Fruit fly (Drosophila melanogaster) whole organism, wandering third instar larva: ENCODE results near the gene CG11168.

Experiments
- Abd-B ChIP-seq: fragments of >200 bp; optimal IDR thresholded peaks from 2 replicates; lab custom pipeline; 2017; ENCODE audit warnings: missing biosample characterization, missing genetic modification characterization
- CG32264 ChIP-seq: fragments of 200-800 bp; sonication (Bioruptor generic); optimal IDR thresholded peaks from 2 replicates; lab custom pipeline; 2016; ENCODE audit warnings: missing biosample characterization, missing genetic modification characterization
- CG9705 ChIP-seq: fragments of 200-800 bp; sonication (Bioruptor generic); optimal IDR thresholded peaks from 2 replicates; lab custom pipeline; 2018; ENCODE audit warnings: missing biosample characterization, mild to moderate bottlenecking, missing genetic modification characterization
- CrebA ChIP-seq: fragments of 200-800 bp; sonication (Bioruptor generic); optimal IDR thresholded peaks from 2 replicates; lab custom pipeline; 2016; ENCODE audit warnings: missing biosample characterization, mild to moderate bottlenecking, missing genetic modification characterization, borderline replicate concordance
- Dif ChIP-seq: fragments of 200-275, 200-300 bp; sonication (Bioruptor generic); optimal IDR thresholded peaks from 2 replicates; lab custom pipeline; 2018; ENCODE audit warnings: missing biosample characterization, missing genetic modification characterization; ENCODE audit not compliant: partially characterized antibody
- GATAd ChIP-seq: sonication (Bioruptor generic); optimal IDR thresholded peaks from 2 replicates; lab custom pipeline; 2016; ENCODE audit warnings: missing biosample characterization, missing genetic modification characterization
- HLH106 ChIP-seq: fragments of 200-800 bp; optimal IDR thresholded peaks from 3 replicates; lab custom pipeline; 2019; ENCODE audit warnings: missing biosample characterization, mild to moderate bottlenecking, missing genetic modification characterization, moderate library complexity
- Hnf4 ChIP-seq: fragments of 200-800 bp; sonication (Bioruptor generic); optimal IDR thresholded peaks from 2 replicates; lab custom pipeline; 2016; ENCODE audit warnings: missing biosample characterization, mild to moderate bottlenecking, missing genetic modification characterization
- Hr78 ChIP-seq: fragments of >200 bp; optimal IDR thresholded peaks from 2 replicates; lab custom pipeline; 2017; ENCODE audit warnings: missing biosample characterization, missing genetic modification characterization
- Hr83 ChIP-seq: fragments of 200-300 bp; sonication (Bioruptor generic); optimal IDR thresholded peaks from 2 replicates; lab custom pipeline; 2016; ENCODE audit warnings: missing biosample characterization, mild to moderate bottlenecking, missing genetic modification characterization, moderate library complexity; ENCODE audit not compliant: poor library complexity, severe bottlenecking
- Jra ChIP-seq: sonication (Bioruptor generic); optimal IDR thresholded peaks from 2 replicates; lab custom pipeline; 2016; ENCODE audit warnings: missing biosample characterization, missing genetic modification characterization
- Mio ChIP-seq: sonication (Bioruptor generic); optimal IDR thresholded peaks from 2 replicates; lab custom pipeline; 2016; ENCODE audit warnings: missing biosample characterization, missing genetic modification characterization
- N ChIP-seq: fragments of >200 bp; optimal IDR thresholded peaks from 2 replicates; lab custom pipeline; 2018; ENCODE audit warnings: missing biosample characterization, missing external identifiers, missing genetic modification characterization
- OdsH ChIP-seq: fragments of 200-800 bp; sonication (Bioruptor generic); optimal IDR thresholded peaks from 2 replicates; lab custom pipeline; 2016; ENCODE audit warnings: missing biosample characterization, mild to moderate bottlenecking, missing genetic modification characterization
- Rel ChIP-seq, 2 experiments: fragments of 200-800 bp; sonication (Bioruptor generic) in 1 of 2; optimal IDR thresholded peaks; 2 replicates in 1 of 2; 3 replicates in 1 of 2; lab custom pipeline; 2016 to 2019; ENCODE audit warnings: mild to moderate bottlenecking in 2 of 2, missing biosample characterization in 2 of 2, missing genetic modification characterization in 2 of 2, moderate library complexity in 1 of 2
- Sp1 ChIP-seq: fragments of 200-800 bp; sonication (Bioruptor generic); optimal IDR thresholded peaks from 3 replicates; lab custom pipeline; 2019; ENCODE audit warnings: missing biosample characterization, mild to moderate bottlenecking, missing genetic modification characterization, moderate library complexity
- Vsx2 ChIP-seq: fragments of 200-300, 225-300 bp; sonication (Bioruptor generic); optimal IDR thresholded peaks from 2 replicates; lab custom pipeline; 2018; ENCODE audit warnings: missing biosample characterization, missing genetic modification characterization; ENCODE audit not compliant: partially characterized antibody
- br ChIP-seq: fragments of 200-800 bp; sonication (Bioruptor generic); optimal IDR thresholded peaks from 2 replicates; lab custom pipeline; 2016; ENCODE audit warnings: missing biosample characterization, missing genetic modification characterization
- brk ChIP-seq: fragments of 200-800 bp; sonication (Bioruptor generic); optimal IDR thresholded peaks from 2 replicates; lab custom pipeline; 2016; ENCODE audit warnings: missing biosample characterization, mild to moderate bottlenecking, missing genetic modification characterization
- dl ChIP-seq, 2 experiments: fragments of 175-275, 200-275 bp in 1 of 2; fragments of 200-275 bp in 1 of 2; sonication (Bioruptor generic); optimal IDR thresholded peaks; lab custom pipeline; 2018; ENCODE audit warnings: mild to moderate bottlenecking in 2 of 2, missing biosample characterization in 2 of 2, missing genetic modification characterization in 2 of 2, moderate library complexity in 2 of 2; ENCODE audit not compliant: partially characterized antibody in 2 of 2, insufficient read depth in 1 of 2
- dsf ChIP-seq: sonication (Bioruptor generic); optimal IDR thresholded peaks from 2 replicates; lab custom pipeline; 2016; ENCODE audit warnings: missing biosample characterization, missing genetic modification characterization, borderline replicate concordance
- ey ChIP-seq: fragments of 200-800 bp; sonication (Bioruptor generic); optimal IDR thresholded peaks from 2 replicates; lab custom pipeline; 2016; ENCODE audit warnings: missing biosample characterization, missing genetic modification characterization
- foxo ChIP-seq, 2 experiments: fragments of 200-800 bp; sonication (Bioruptor generic); optimal IDR thresholded peaks; 2 replicates in 1 of 2; 3 replicates in 1 of 2; lab custom pipeline; 2016 to 2017; ENCODE audit warnings: missing biosample characterization in 2 of 2, missing genetic modification characterization in 2 of 2
- fru ChIP-seq: fragments of 200-800 bp; sonication (Bioruptor generic); optimal IDR thresholded peaks from 3 replicates; lab custom pipeline; 2016; ENCODE audit warnings: missing biosample characterization, mild to moderate bottlenecking, missing genetic modification characterization
- h ChIP-seq: fragments of 200-800 bp; sonication (Bioruptor generic); optimal IDR thresholded peaks from 3 replicates; lab custom pipeline; 2016; ENCODE audit warnings: missing biosample characterization, mild to moderate bottlenecking, missing genetic modification characterization
- lola ChIP-seq: fragments of >200 bp; optimal IDR thresholded peaks from 2 replicates; lab custom pipeline; 2017; ENCODE audit warnings: missing biosample characterization, missing genetic modification characterization
- pan ChIP-seq: fragments of >200 bp; optimal IDR thresholded peaks from 2 replicates; lab custom pipeline; 2017
- psq ChIP-seq: fragments of 200-800 bp; sonication (Bioruptor generic); optimal IDR thresholded peaks from 3 replicates; lab custom pipeline; 2017; ENCODE audit warnings: missing biosample characterization, mild to moderate bottlenecking, missing genetic modification characterization, moderate library complexity
- rgr ChIP-seq: fragments of 200-800 bp; sonication (Bioruptor generic); optimal IDR thresholded peaks from 3 replicates; lab custom pipeline; 2016; ENCODE audit warnings: missing biosample characterization, mild to moderate bottlenecking, missing genetic modification characterization
- sage ChIP-seq: fragments of 200-800 bp; sonication (Bioruptor generic); optimal IDR thresholded peaks from 2 replicates; lab custom pipeline; 2016; ENCODE audit warnings: missing biosample characterization, mild to moderate bottlenecking, missing genetic modification characterization
- sv ChIP-seq: fragments of 200-800 bp; sonication (Bioruptor generic); optimal IDR thresholded peaks from 3 replicates; lab custom pipeline; 2016; ENCODE audit warnings: missing biosample characterization, missing genetic modification characterization
- tai ChIP-seq: sonication (Bioruptor generic); optimal IDR thresholded peaks from 2 replicates; lab custom pipeline; 2016; ENCODE audit warnings: missing biosample characterization, missing genetic modification characterization
- usp ChIP-seq: fragments of >200 bp; optimal IDR thresholded peaks from 2 replicates; lab custom pipeline; 2017; ENCODE audit warnings: missing biosample characterization, missing genetic modification characterization
- woc ChIP-seq: sonication (Bioruptor generic); optimal IDR thresholded peaks from 2 replicates; lab custom pipeline; 2016; ENCODE audit warnings: missing biosample characterization, mild to moderate bottlenecking, missing genetic modification characterization

CG11168 gene

dm6 chr3R:24894419-24895206 lies 23.3 kb upstream of the CG11168 start, which contains the start of the genes CG31121 and CG11069:
TSS of gene CG31121 (minus strand) at chr3R:24894605.
TSS of gene CG11069 (plus strand) at chr3R:24894742.
- no peak for TF ChIP-seq brk (GFP tag; lab: Kevin White, UChicago)
- TF ChIP-seq psq (GFP tag; lab: Kevin White, UChicago) = no peak
- no peak for TF ChIP-seq CG32264 (GFP tag; lab: Kevin White, UChicago)
- no peak for TF ChIP-seq OdsH (GFP tag; lab: Kevin White, UChicago)
- no peak for TF ChIP-seq Abd-B
- peak in 1 of 2 experiments; percentile 49 for TF ChIP-seq dl (GFP tag; optimal IDR thresholded peaks at IDR 0.05; lab: Kevin White, UChicago; ENCODE audit: insufficient read depth in 1 of 2, partially characterized antibody in 2 of 2)
- peak; percentile 13 for TF ChIP-seq Vsx2 (GFP tag; lab: Kevin White, UChicago)
- no peak for TF ChIP-seq Sp1 (GFP tag; lab: Kevin White, UChicago)
- no peak for TF ChIP-seq sv (GFP tag; lab: Kevin White, UChicago)
- no peak for TF ChIP-seq Hr78 (GFP tag; lab: Kevin White, UChicago)
- TF ChIP-seq fru (GFP tag; lab: Kevin White, UChicago) = no peak
- TF ChIP-seq CG9705 = no peak
- no peak for TF ChIP-seq Hr83
- no peak for TF ChIP-seq ey
- TF ChIP-seq Dif (GFP tag; lab: Kevin White, UChicago) = peak; percentile 74
- no peak for TF ChIP-seq sage (GFP tag; lab: Kevin White, UChicago)
- TF ChIP-seq br (GFP tag; lab: Kevin White, UChicago) = no peak
- TF ChIP-seq Jra (GFP tag; lab: Kevin White, UChicago) = no peak
- TF ChIP-seq Hnf4 (GFP tag; lab: Kevin White, UChicago) = no peak
- TF ChIP-seq GATAd = no peak
- no peak for TF ChIP-seq Mio (GFP tag; lab: Kevin White, UChicago)
- TF ChIP-seq CrebA (GFP tag; lab: Kevin White, UChicago) = peak; percentile 33
- no peak for TF ChIP-seq dsf
- no peak for TF ChIP-seq tai (GFP tag; lab: Kevin White, UChicago)
- no peak for TF ChIP-seq foxo (GFP tag; optimal IDR thresholded peaks at IDR 0.05; lab: Kevin White, UChicago)
- no peak for TF ChIP-seq rgr
- TF ChIP-seq lola (GFP tag; lab: Kevin White, UChicago) = no peak
- TF ChIP-seq pan (lab: Kevin White, UChicago) = no peak
- no peak for TF ChIP-seq N (GFP tag; lab: Kevin White, UChicago)
- TF ChIP-seq usp = no peak
- no peak for TF ChIP-seq HLH106 (tag; lab: Kevin White, UChicago)
- TF ChIP-seq, all 38 proteins: peak for 4

- TF ChIP-seq woc = no peak
- no peak for TF ChIP-seq Vsx2 (GFP tag; lab: Kevin White, UChicago)
- no peak for TF ChIP-seq Sp1 (GFP tag; lab: Kevin White, UChicago)
- TF ChIP-seq Abd-B = no peak
- TF ChIP-seq sage (GFP tag; lab: Kevin White, UChicago) = no peak
- no peak for TF ChIP-seq CG32264 (GFP tag; lab: Kevin White, UChicago)
- TF ChIP-seq pan (lab: Kevin White, UChicago) = no peak
- no peak for TF ChIP-seq brk (GFP tag; lab: Kevin White, UChicago)
- no peak for TF ChIP-seq sv (GFP tag; lab: Kevin White, UChicago)
- TF ChIP-seq GATAd = no peak
- TF ChIP-seq Rel (GFP tag; optimal IDR thresholded peaks at IDR 0.05; lab: Kevin White, UChicago) = no peak
- no peak for TF ChIP-seq Rel (tag; optimal IDR thresholded peaks at IDR 0.05; lab: Kevin White, UChicago)
- TF ChIP-seq CG9705 = no peak
Measured at dm6 chr3R:24900816-24901215, 17.1 kb upstream of the CG11168 start, which contains the start of gene CG10845. TSS of gene CG10845 (plus strand) at chr3R:24901116.

dm6 chr3R:24905959-24906634 lies 11.8 kb upstream of the CG11168 start, which contains the start of gene CG13643:
TSS of gene CG13643 (minus strand) at chr3R:24906004.
- TF ChIP-seq lola (GFP tag; lab: Kevin White, UChicago) (no peak), sage (GFP tag; lab: Kevin White, UChicago) (no peak), OdsH (GFP tag; lab: Kevin White, UChicago) (no peak), woc (no peak), dsf (no peak), foxo (GFP tag; optimal IDR thresholded peaks at IDR 0.05; lab: Kevin White, UChicago) (no peak), Dif (GFP tag; lab: Kevin White, UChicago) (no peak), CG9705 (no peak), h (GFP tag; lab: Kevin White, UChicago) (no peak), Sp1 (GFP tag; lab: Kevin White, UChicago) (no peak), Rel (GFP tag; optimal IDR thresholded peaks at IDR 0.05; lab: Kevin White, UChicago) (no peak), Rel (tag; optimal IDR thresholded peaks at IDR 0.05; lab: Kevin White, UChicago) (no peak), dl (GFP tag; optimal IDR thresholded peaks at IDR 0.05; lab: Kevin White, UChicago; ENCODE audit: insufficient read depth in 1 of 2, partially characterized antibody in 2 of 2) (no peak), ey (no peak), usp (no peak), Abd-B (no peak), Mio (GFP tag; lab: Kevin White, UChicago) (no peak), N (GFP tag; lab: Kevin White, UChicago) (no peak), Jra (GFP tag; lab: Kevin White, UChicago) (no peak)
